Worm (Caenorhabditis elegans) whole organism, mixed stage, embryonic: Measurements from ENCODE around the gene B0507.6.

Experiments
- bed-3 ChIP-seq: fragments of 200-800 bp; sonication (Bioruptor generic); optimal IDR thresholded peaks from 3 replicates; lab custom pipeline; 2018; ENCODE audit warnings: mild to moderate bottlenecking, missing genetic modification characterization, moderate library complexity, missing compliant biosample characterization
- elt-3 ChIP-seq: fragments of 150-350 bp; optimal IDR thresholded peaks from 2 replicates; lab custom pipeline; 2014; ENCODE audit warnings: missing biosample characterization, missing genetic modification characterization
- lin-13 ChIP-seq: fragments of 150-350 bp; optimal IDR thresholded peaks from 2 replicates; lab custom pipeline; 2014; ENCODE audit warnings: missing biosample characterization, missing genetic modification characterization
- mab-5 ChIP-seq: fragments of 150-350 bp; optimal IDR thresholded peaks from 2 replicates; lab custom pipeline; 2014; ENCODE audit warnings: missing biosample characterization, missing genetic modification characterization
- nhr-76 ChIP-seq: sonication (generic microtip); optimal IDR thresholded peaks from 2 replicates; lab custom pipeline; 2017; ENCODE audit warnings: missing biosample characterization, missing genetic modification characterization
- snpc-4 ChIP-seq: fragments of 150-350 bp; optimal IDR thresholded peaks from 2 replicates; lab custom pipeline; 2014; ENCODE audit warnings: missing biosample characterization, missing genetic modification characterization
- tbx-8 ChIP-seq: fragments of 200-800 bp; sonication (Bioruptor generic); optimal IDR thresholded peaks from 2 replicates; lab custom pipeline; 2018; ENCODE audit warnings: mild to moderate bottlenecking, missing genetic modification characterization, moderate library complexity, missing compliant biosample characterization
- unc-62 ChIP-seq: fragments of 150-350 bp; optimal IDR thresholded peaks from 2 replicates; lab custom pipeline; 2014; ENCODE audit warnings: missing biosample characterization, missing genetic modification reagents, missing genetic modification characterization
- ztf-11 ChIP-seq: fragments of 150-350 bp; optimal IDR thresholded peaks from 2 replicates; lab custom pipeline; 2014; ENCODE audit warnings: missing biosample characterization, missing genetic modification characterization

DNA sequence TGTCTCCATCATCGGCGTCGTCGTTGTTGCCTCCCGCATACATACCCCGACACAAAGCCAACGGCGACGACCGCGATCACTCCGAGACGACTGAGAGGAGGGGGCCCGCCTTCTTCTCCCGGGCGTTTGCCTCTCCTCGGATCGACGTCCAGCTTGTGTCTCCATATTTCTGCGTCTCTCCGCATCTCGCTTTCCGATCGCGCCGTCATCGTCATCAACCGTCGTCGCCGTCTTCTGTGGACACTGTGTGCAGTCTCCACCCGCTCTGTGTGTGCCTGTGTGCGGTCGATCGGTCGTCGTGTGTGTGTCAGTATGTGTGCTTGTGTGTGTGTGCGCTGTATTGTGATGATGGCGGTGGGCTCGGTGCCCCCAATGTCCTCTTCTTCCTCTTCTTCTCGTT lies 39.6 kb downstream of the B0507.6 start:
- TF ChIP-seq lin-13 (tag; lab: Kevin White, UChicago) = peak; percentile 11
- TF ChIP-seq bed-3 = no peak
- no peak for TF ChIP-seq nhr-76 (tag; lab: Kevin White, UChicago)
- TF ChIP-seq snpc-4 (tag; lab: Kevin White, UChicago) = no peak
- peak; percentile 91 for TF ChIP-seq ztf-11 (tag; lab: Kevin White, UChicago)
- TF ChIP-seq mab-5 (tag; lab: Kevin White, UChicago) = no peak
- peak; percentile 70 for TF ChIP-seq unc-62 (GFP tag; lab: Kevin White, UChicago)
- TF ChIP-seq elt-3 (tag; lab: Kevin White, UChicago) = no peak
- peak; percentile 55 for TF ChIP-seq tbx-8
